Worm (Caenorhabditis elegans): Measurements from ENCODE around the gene srbc-56.

srbc-56 gene

ce11 chrV:15867373-15867772, 35.9 kb upstream of the srbc-56 start, which contains the start of gene fbxa-197:
Gene fbxa-197, plus strand, starts transcription at chrV:15867673.
- TF ChIP-seq ZK546.5 (tag; optimal IDR thresholded peaks at IDR 0.05) = no peak
- TF ChIP-seq ztf-4 (tag; optimal IDR thresholded peaks at IDR 0.05) = no peak
- TF ChIP-seq lsy-12 (tag; optimal IDR thresholded peaks at IDR 0.05) = no peak
- TF ChIP-seq nhr-77 (tag; optimal IDR thresholded peaks at IDR 0.05) = no peak
- TF ChIP-seq elt-3 (tag; optimal IDR thresholded peaks at IDR 0.05) = no peak
- TF ChIP-seq fos-1 (tag; optimal IDR thresholded peaks at IDR 0.05) = no peak
- TF ChIP-seq skn-1 (tag; optimal IDR thresholded peaks at IDR 0.05) = no peak
- no peak for TF ChIP-seq ceh-28 (tag; optimal IDR thresholded peaks at IDR 0.05)
- no peak for TF ChIP-seq unc-39 (tag; optimal IDR thresholded peaks at IDR 0.05)
- no peak for TF ChIP-seq nhr-28 (tag; optimal IDR thresholded peaks at IDR 0.05)
- no peak for TF ChIP-seq hmg-11 (tag; optimal IDR thresholded peaks at IDR 0.05)
- TF ChIP-seq nhr-23 (tag; optimal IDR thresholded peaks at IDR 0.05) = no peak
- TF ChIP-seq ama-1 (optimal IDR thresholded peaks at IDR 0.05) = no peak
- TF ChIP-seq nhr-11 (tag; optimal IDR thresholded peaks at IDR 0.05) = no peak

DNA sequence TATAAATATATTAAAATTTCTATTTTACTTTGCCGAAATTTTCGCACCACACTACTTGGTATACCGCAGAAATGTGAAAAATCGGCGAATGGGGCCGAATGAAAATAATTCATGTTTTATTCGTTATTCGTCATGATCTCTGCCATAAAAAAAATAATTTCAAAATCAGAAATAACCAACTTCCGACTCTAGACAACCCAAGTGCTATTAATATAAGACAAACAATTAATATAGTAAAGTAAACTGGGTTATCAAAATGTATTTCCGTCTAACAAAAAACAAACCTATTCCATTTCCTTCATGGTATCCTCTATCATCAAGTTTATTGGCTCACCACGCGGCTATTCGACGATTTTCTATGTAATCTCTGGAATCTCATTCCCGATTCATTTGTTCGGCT, 34.4 kb upstream of the srbc-56 start, which contains the start of gene srh-293:
Gene srh-293 (plus strand): TSS at position 301 of the 400 bp plus-strand sequence.
- TF ChIP-seq hmg-11 (tag; optimal IDR thresholded peaks at IDR 0.05) = no peak
- no peak for TF ChIP-seq nhr-67 (tag; optimal IDR thresholded peaks at IDR 0.05)
- TF ChIP-seq lsy-12 (tag; optimal IDR thresholded peaks at IDR 0.05) = no peak
- TF ChIP-seq ceh-9 (tag; optimal IDR thresholded peaks at IDR 0.05) = no peak
- no peak for TF ChIP-seq nhr-11 (tag; optimal IDR thresholded peaks at IDR 0.05)
- no peak for TF ChIP-seq aly-2 (tag; optimal IDR thresholded peaks at IDR 0.05)
- no peak for TF ChIP-seq sea-2 (GFP tag; optimal IDR thresholded peaks at IDR 0.05)
- no peak for TF ChIP-seq elt-2 (tag; optimal IDR thresholded peaks at IDR 0.05)
- no peak for TF ChIP-seq jun-1 (tag; optimal IDR thresholded peaks at IDR 0.05)
- TF ChIP-seq mdl-1 (tag; optimal IDR thresholded peaks at IDR 0.05) = no peak
- TF ChIP-seq pha-4 (tag; optimal IDR thresholded peaks at IDR 0.05) = no peak

DNA sequence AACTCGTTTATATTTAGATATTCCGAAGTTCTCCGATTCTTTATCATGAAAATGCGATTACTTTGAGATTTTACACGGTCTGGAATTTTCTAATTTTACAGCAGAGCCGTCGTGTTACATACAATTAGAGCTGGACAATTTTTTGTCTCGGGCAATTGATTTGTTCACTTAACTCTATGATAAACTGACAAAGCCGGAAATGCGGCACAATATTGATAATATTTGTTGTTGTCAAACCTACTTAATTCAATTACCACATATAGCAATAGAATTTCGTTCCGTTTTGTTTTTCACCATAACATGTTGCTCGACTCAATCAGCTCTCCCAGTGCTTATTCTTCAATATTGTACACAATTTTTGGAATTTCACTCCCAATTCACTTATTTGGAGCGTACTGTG, 31.6 kb upstream of the srbc-56 start, which contains the start of gene srh-299:
Gene srh-299 (plus strand): TSS at position 301 of the 400 bp plus-strand sequence.
- no peak for TF ChIP-seq unc-39 (tag; optimal IDR thresholded peaks at IDR 0.05)
- TF ChIP-seq nhr-25 (tag; optimal IDR thresholded peaks at IDR 0.05) = no peak
- TF ChIP-seq ceh-28 (tag; optimal IDR thresholded peaks at IDR 0.05) = no peak
- TF ChIP-seq lin-39 (tag; optimal IDR thresholded peaks at IDR 0.05) = no peak
- TF ChIP-seq unc-62 (GFP tag; optimal IDR thresholded peaks at IDR 0.05) = no peak
- no peak for TF ChIP-seq nhr-11 (tag; optimal IDR thresholded peaks at IDR 0.05)

ce11 chrV:15862599-15862998, 31.1 kb upstream of the srbc-56 start, which contains the start of gene srz-12:
Gene srz-12, minus strand, starts transcription at chrV:15862699.
- TF ChIP-seq elt-3 (tag; optimal IDR thresholded peaks at IDR 0.05) = no peak
- no peak for TF ChIP-seq lin-15B (tag; optimal IDR thresholded peaks at IDR 0.05)
- no peak for TF ChIP-seq sea-2 (GFP tag; optimal IDR thresholded peaks at IDR 0.05)
- TF ChIP-seq egl-5 (tag; optimal IDR thresholded peaks at IDR 0.05) = no peak
- TF ChIP-seq elt-1 (tag; optimal IDR thresholded peaks at IDR 0.05) = no peak
- no peak for TF ChIP-seq ceh-82 (tag; optimal IDR thresholded peaks at IDR 0.05)
- no peak for TF ChIP-seq elt-2 (tag; optimal IDR thresholded peaks at IDR 0.05)
- TF ChIP-seq nhr-67 (tag; optimal IDR thresholded peaks at IDR 0.05) = no peak
- TF ChIP-seq pha-4 (tag; optimal IDR thresholded peaks at IDR 0.05) = no peak
- TF ChIP-seq zag-1 (tag; optimal IDR thresholded peaks at IDR 0.05) = no peak

ce11 chrV:15858292-15858691, 26.8 kb upstream of the srbc-56 start, which contains the start of gene srh-148:
Gene srh-148, minus strand, starts transcription at chrV:15858392.
- TF ChIP-seq lsy-12 (tag; optimal IDR thresholded peaks at IDR 0.05) (no peak), ztf-4 (tag; optimal IDR thresholded peaks at IDR 0.05) (no peak), ZK546.5 (tag; optimal IDR thresholded peaks at IDR 0.05) (no peak), skn-1 (tag; optimal IDR thresholded peaks at IDR 0.05) (no peak), lin-39 (tag; optimal IDR thresholded peaks at IDR 0.05) (no peak), nhr-76 (tag; optimal IDR thresholded peaks at IDR 0.05) (no peak), fkh-10 (GFP tag; optimal IDR thresholded peaks at IDR 0.05) (no peak), R02D3.7 (tag; optimal IDR thresholded peaks at IDR 0.05) (no peak), nhr-77 (tag; optimal IDR thresholded peaks at IDR 0.05) (no peak), fos-1 (tag; optimal IDR thresholded peaks at IDR 0.05) (no peak), egl-5 (tag; optimal IDR thresholded peaks at IDR 0.05) (no peak), daf-12 (tag; optimal IDR thresholded peaks at IDR 0.05) (no peak), mml-1 (tag; optimal IDR thresholded peaks at IDR 0.05) (no peak), jun-1 (tag; optimal IDR thresholded peaks at IDR 0.05) (no peak), ceh-16 (tag; optimal IDR thresholded peaks at IDR 0.05) (no peak), nhr-23 (tag; optimal IDR thresholded peaks at IDR 0.05) (no peak), eor-1 (tag; optimal IDR thresholded peaks at IDR 0.05) (no peak), lin-15B (tag; optimal IDR thresholded peaks at IDR 0.05) (no peak), ceh-9 (tag; optimal IDR thresholded peaks at IDR 0.05) (no peak), zag-1 (tag; optimal IDR thresholded peaks at IDR 0.05) (no peak)
